Worm (Caenorhabditis elegans) whole organism, L1 larva: ENCODE measurements around the gene F47E1.2.

ENCODE experiments used
- Y116A8C.19 ChIP-seq: sonication (generic microtip); optimal IDR thresholded peaks from 2 replicates; lab custom pipeline; 2016; ENCODE audit warnings: missing compliant biosample characterization, missing genetic modification characterization, borderline replicate concordance
- aly-2 ChIP-seq: fragments of 150-350 bp; optimal IDR thresholded peaks from 2 replicates; lab custom pipeline; 2014; ENCODE audit warnings: missing biosample characterization, missing genetic modification characterization
- ama-1 ChIP-seq: fragments of 150-350 bp; optimal IDR thresholded peaks from 2 replicates; lab custom pipeline; 2014
- ceh-8 ChIP-seq: fragments of 200-800 bp; sonication (Bioruptor generic); optimal IDR thresholded peaks from 2 replicates; lab custom pipeline; 2018; ENCODE audit warnings: mild to moderate bottlenecking, missing genetic modification characterization, moderate library complexity, missing compliant biosample characterization
- dsc-1 ChIP-seq: sonication (generic microtip); optimal IDR thresholded peaks from 2 replicates; lab custom pipeline; 2016; ENCODE audit warnings: mild to moderate bottlenecking, missing genetic modification characterization, missing compliant biosample characterization
- efl-1 ChIP-seq, 4 experiments: fragments of 150-350 bp; optimal IDR thresholded peaks in 3 of 4; peaks in 1 of 4; 1 replicate in 1 of 4; 2 replicates in 3 of 4; lab custom pipeline; 2014; ENCODE audit warnings: missing biosample characterization in 2 of 4, missing genetic modification characterization in 2 of 4, missing genetic modification reagents in 2 of 4
- egl-13 ChIP-seq: sonication (generic microtip); optimal IDR thresholded peaks from 2 replicates; lab custom pipeline; 2016; ENCODE audit warnings: missing genotype, missing genetic modification reagents, missing genetic modification characterization, missing compliant biosample characterization
- elt-2 ChIP-seq: sonication (generic microtip); optimal IDR thresholded peaks from 2 replicates; lab custom pipeline; 2016; ENCODE audit warnings: missing genetic modification characterization, mild to moderate bottlenecking, inconsistent platforms, missing compliant biosample characterization, missing genetic modification reagents
- elt-3 ChIP-seq, 6 experiments: fragments of 150-350 bp in 1 of 6; sonication (generic microtip); optimal IDR thresholded peaks; 2 replicates each; lab custom pipeline; 2017 to 2018; ENCODE audit warnings: missing biosample characterization in 6 of 6, missing genetic modification characterization in 6 of 6, inconsistent platforms in 1 of 6
- fkh-10 ChIP-seq: sonication (generic microtip); optimal IDR thresholded peaks from 2 replicates; lab custom pipeline; 2017; ENCODE audit warnings: missing biosample characterization, missing genetic modification reagents, missing genetic modification characterization
- fkh-4 ChIP-seq: sonication (generic microtip); optimal IDR thresholded peaks from 2 replicates; lab custom pipeline; 2016; ENCODE audit warnings: missing compliant biosample characterization, missing genetic modification characterization, borderline replicate concordance
- fos-1 ChIP-seq: fragments of 150-350 bp; optimal IDR thresholded peaks from 2 replicates; lab custom pipeline; 2014; ENCODE audit warnings: missing biosample characterization, missing genetic modification characterization
- grh-1 ChIP-seq: fragments of 200-800 bp; sonication (Bioruptor generic); IDR thresholded peaks from 2 replicates; pipeline ENCODE4 v1.3.6; 2022; ENCODE audit warnings: missing genetic modification reagents, missing genetic modification characterization, missing compliant biosample characterization
- lin-13 ChIP-seq: fragments of 150-350 bp; optimal IDR thresholded peaks from 2 replicates; lab custom pipeline; 2014; ENCODE audit warnings: missing biosample characterization, missing genetic modification reagents, missing genetic modification characterization
- lin-14 ChIP-seq: fragments of 200-800 bp; sonication (Bioruptor generic); optimal IDR thresholded peaks from 2 replicates; lab custom pipeline; 2018; ENCODE audit warnings: mild to moderate bottlenecking, missing genetic modification characterization, moderate library complexity, missing compliant biosample characterization
- lin-39 ChIP-seq: fragments of 150-350 bp; optimal IDR thresholded peaks from 2 replicates; lab custom pipeline; 2014; ENCODE audit warnings: missing biosample characterization, missing genetic modification reagents, missing genetic modification characterization
- lir-3 ChIP-seq: sonication (generic microtip); optimal IDR thresholded peaks from 2 replicates; lab custom pipeline; 2016; ENCODE audit warnings: mild to moderate bottlenecking, missing genetic modification characterization, moderate library complexity, missing compliant biosample characterization; ENCODE audit not compliant: poor library complexity
- lsy-2 ChIP-seq, 2 experiments: fragments of 150-350 bp; optimal IDR thresholded peaks; 2 replicates each; lab custom pipeline; 2014; ENCODE audit warnings: missing biosample characterization in 2 of 2, missing genetic modification characterization in 2 of 2
- mdl-1 ChIP-seq, 2 experiments: fragments of 150-350 bp; optimal IDR thresholded peaks; 2 replicates each; lab custom pipeline; 2014 to 2017; ENCODE audit warnings: missing biosample characterization in 2 of 2, missing genetic modification characterization in 2 of 2, inconsistent platforms in 1 of 2
- mep-1 ChIP-seq: fragments of 150-350 bp; optimal IDR thresholded peaks from 2 replicates; lab custom pipeline; 2014; ENCODE audit warnings: missing biosample characterization, missing genetic modification characterization
- nhr-11 ChIP-seq: fragments of 150-350 bp; optimal IDR thresholded peaks from 2 replicates; lab custom pipeline; 2014; ENCODE audit warnings: missing biosample characterization, missing genetic modification characterization
- nhr-237 ChIP-seq: fragments of 150-350 bp; optimal IDR thresholded peaks from 2 replicates; lab custom pipeline; 2014; ENCODE audit warnings: missing biosample characterization, missing genetic modification characterization
- nhr-47 ChIP-seq: sonication (generic microtip); optimal IDR thresholded peaks from 2 replicates; lab custom pipeline; 2016; ENCODE audit warnings: mild to moderate bottlenecking, missing genetic modification characterization, moderate library complexity, missing compliant biosample characterization
- nhr-84 ChIP-seq: sonication (generic microtip); optimal IDR thresholded peaks from 2 replicates; lab custom pipeline; 2017; ENCODE audit warnings: missing biosample characterization, missing genetic modification characterization
- nhr-85 ChIP-seq: sonication (generic microtip); peaks from one replicate; lab custom pipeline; 2016; ENCODE audit warnings: missing genetic modification characterization, inconsistent platforms, missing compliant biosample characterization
- skn-1 ChIP-seq: fragments of 150-350 bp; optimal IDR thresholded peaks from 2 replicates; lab custom pipeline; 2014; ENCODE audit warnings: missing biosample characterization, missing genetic modification characterization
- unc-30 ChIP-seq: sonication (generic microtip); optimal IDR thresholded peaks from 2 replicates; lab custom pipeline; 2017; ENCODE audit warnings: missing biosample characterization, missing genetic modification characterization
- unc-98 ChIP-seq: fragments of 200-800 bp; sonication (Bioruptor generic); IDR thresholded peaks from 2 replicates; pipeline ENCODE4 v1.3.6; 2022; ENCODE audit warnings: missing genetic modification characterization, missing compliant biosample characterization
- xbp-1 ChIP-seq: sonication (generic microtip); optimal IDR thresholded peaks from 2 replicates; lab custom pipeline; 2016; ENCODE audit warnings: missing genetic modification characterization, missing compliant biosample characterization
- zip-4 ChIP-seq: fragments of 200-800 bp; sonication (Bioruptor generic); optimal IDR thresholded peaks from 2 replicates; lab custom pipeline; 2018; ENCODE audit warnings: mild to moderate bottlenecking, missing genetic modification characterization, moderate library complexity, missing compliant biosample characterization
- ztf-11 ChIP-seq, 2 experiments: sonication (generic microtip); optimal IDR thresholded peaks; 2 replicates each; lab custom pipeline; 2016 to 2017; ENCODE audit warnings: missing genetic modification characterization in 2 of 2, missing biosample characterization in 1 of 2, missing compliant biosample characterization in 1 of 2

Gene F47E1.2

DNA sequence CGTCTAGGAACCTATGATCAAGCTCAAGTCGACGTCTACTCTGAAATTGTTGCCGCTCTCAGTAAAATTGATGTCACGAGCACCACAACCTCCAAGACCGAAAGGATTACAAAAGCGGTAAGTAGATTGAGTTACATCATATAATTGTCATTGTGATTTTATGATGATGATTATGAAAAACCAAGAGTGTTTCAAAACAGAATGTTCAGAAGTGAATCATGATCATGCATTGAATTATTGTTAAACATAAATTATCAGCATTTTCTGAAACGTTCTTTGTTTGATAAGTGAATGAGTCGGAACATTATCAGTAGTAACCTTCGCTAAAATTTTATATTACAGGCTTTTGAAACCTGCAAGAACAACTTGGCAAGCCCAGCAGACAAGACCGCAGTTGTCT, 22.3 kb upstream of the F47E1.2 start:
- TF ChIP-seq zip-4 (GFP tag; lab: Kevin White, UChicago), result no peak
- TF ChIP-seq efl-1 (optimal IDR thresholded peaks at IDR 0.05; lab: Kevin White, UChicago), result no peak
- peak in 1 of 2 experiments; percentile 56 for TF ChIP-seq efl-1 (GFP tag; optimal IDR thresholded peaks at IDR 0.05 in 1 of 2; lab: Kevin White, UChicago)
- peak; percentile 50 for TF ChIP-seq elt-2
- TF ChIP-seq ztf-11 (tag; optimal IDR thresholded peaks at IDR 0.05; lab: Kevin White, UChicago), result no peak

DNA sequence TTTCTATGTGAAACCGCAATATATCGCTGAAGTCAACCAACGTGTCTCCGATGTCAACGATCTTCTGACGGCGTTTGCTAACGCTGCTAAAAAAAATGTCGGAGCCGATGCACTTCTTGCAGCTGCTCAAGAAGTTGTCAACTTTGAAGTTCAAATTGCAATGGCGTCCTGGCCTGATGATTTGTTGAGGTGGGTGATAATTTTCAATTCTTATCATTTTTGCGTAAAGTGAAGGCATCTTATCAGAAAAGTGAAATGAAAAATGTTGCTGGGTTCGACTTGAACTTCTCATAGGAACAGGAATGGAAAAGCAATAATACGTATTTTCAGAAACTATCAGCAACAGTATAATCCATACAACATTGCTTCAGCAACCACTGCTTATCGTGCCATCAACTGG, 21.2 kb upstream of the F47E1.2 start:
- TF ChIP-seq elt-2 (peak; percentile 52), nhr-47 (no peak), egl-13 (tag; lab: Kevin White, UChicago) (no peak), skn-1 (tag; lab: Kevin White, UChicago) (no peak), fkh-10 (GFP tag; lab: Kevin White, UChicago) (no peak), grh-1 (GFP tag; lab: Robert Waterston, UW) (no peak)

DNA sequence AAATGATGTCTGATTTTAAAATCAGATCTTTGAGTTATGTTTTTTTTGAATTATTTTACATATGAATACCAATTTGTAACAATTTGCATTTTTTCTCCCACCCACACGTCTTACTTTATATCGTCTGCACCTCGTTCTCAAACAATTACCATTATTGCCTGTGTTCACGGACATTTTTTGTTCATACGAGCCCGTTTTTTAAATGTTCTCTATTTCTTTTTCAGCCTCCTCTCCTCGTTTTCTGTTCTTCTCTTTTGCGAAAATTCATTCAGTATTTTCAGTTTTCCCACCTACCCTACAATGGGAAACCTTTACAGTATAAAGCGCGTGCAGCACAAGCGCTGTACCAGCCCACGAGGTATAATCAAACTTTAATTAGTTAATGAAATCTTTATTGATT, 11.5 kb upstream of the F47E1.2 start, which contains the start of gene prdm-14:
prdm-14 (plus strand) TSS at position 301 of the 400 bp plus-strand sequence.
- TF ChIP-seq nhr-11 (tag; lab: Kevin White, UChicago), result no peak
- TF ChIP-seq efl-1 (optimal IDR thresholded peaks at IDR 0.05; lab: Kevin White, UChicago), result no peak
- peak in 1 of 2 experiments; percentile 9 for TF ChIP-seq efl-1 (GFP tag; optimal IDR thresholded peaks at IDR 0.05 in 1 of 2; lab: Kevin White, UChicago)

DNA sequence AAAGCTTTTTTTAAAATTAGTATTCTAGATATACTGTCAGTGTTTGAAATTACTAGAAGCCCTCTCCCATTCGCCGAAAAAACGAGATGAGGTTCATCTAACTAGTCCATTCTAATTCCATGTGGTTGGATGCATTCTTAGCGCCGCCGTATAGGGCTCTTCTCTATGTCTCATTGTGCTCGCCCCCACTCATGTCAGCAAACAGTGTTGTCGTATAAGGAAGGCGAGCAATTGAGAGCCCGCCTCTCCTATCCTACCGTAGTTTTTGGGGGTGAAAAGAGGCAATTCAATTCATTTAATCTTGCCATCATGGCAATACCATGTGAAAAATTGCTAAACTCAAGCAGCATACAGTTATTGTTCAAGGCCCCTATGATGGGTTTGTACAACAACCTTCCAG, 8.8 kb upstream of the F47E1.2 start, which contains the start of gene F47E1.20:
F47E1.20 (plus strand) TSS at position 301 of the 400 bp plus-strand sequence.
- no peak for TF ChIP-seq lin-13 (GFP tag; lab: Kevin White, UChicago)
- no peak for TF ChIP-seq lsy-2 (tag; optimal IDR thresholded peaks at IDR 0.05; lab: Kevin White, UChicago)
- no peak for TF ChIP-seq unc-30
- TF ChIP-seq unc-98 (GFP tag; lab: Robert Waterston, UW), result no peak
- no peak for TF ChIP-seq mdl-1 (tag; optimal IDR thresholded peaks at IDR 0.05; lab: Kevin White, UChicago)
- no peak for TF ChIP-seq ztf-11 (tag; optimal IDR thresholded peaks at IDR 0.05; lab: Kevin White, UChicago)

DNA sequence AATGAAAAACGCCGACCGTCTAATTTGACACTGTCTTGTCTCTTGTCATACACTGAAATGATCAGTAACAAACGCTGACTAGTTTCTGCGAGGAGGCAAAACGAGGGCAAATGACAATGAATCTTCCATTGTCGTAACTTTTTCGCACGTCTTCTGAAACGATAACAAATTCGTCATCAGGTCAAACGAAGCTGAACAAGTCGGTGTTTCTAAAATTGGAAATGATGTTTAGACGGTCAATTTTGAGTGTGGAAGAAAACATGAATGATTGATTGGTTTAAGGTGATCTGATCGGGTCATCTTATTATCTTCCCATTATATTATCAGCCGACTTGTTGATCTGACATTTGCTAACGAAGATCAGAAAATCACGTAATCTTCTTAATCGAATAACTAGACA, 4.0 kb upstream of the F47E1.2 start:
- TF ChIP-seq elt-3 (tag; optimal IDR thresholded peaks at IDR 0.05; lab: Kevin White, UChicago) (peak in 1 of 6 experiments; percentile 53), nhr-85 (peak; percentile 49), lin-13 (GFP tag; lab: Kevin White, UChicago) (no peak), nhr-237 (tag; lab: Kevin White, UChicago) (no peak), lir-3 (no peak), zip-4 (GFP tag; lab: Kevin White, UChicago) (no peak), lin-39 (tag; lab: Kevin White, UChicago) (no peak), nhr-84 (tag; lab: Kevin White, UChicago) (no peak), aly-2 (tag; lab: Kevin White, UChicago) (no peak), egl-13 (tag; lab: Kevin White, UChicago) (no peak), lin-14 (GFP tag; lab: Kevin White, UChicago) (peak; percentile 3), xbp-1 (tag; lab: Kevin White, UChicago) (no peak), dsc-1 (tag; lab: Kevin White, UChicago) (no peak)

DNA sequence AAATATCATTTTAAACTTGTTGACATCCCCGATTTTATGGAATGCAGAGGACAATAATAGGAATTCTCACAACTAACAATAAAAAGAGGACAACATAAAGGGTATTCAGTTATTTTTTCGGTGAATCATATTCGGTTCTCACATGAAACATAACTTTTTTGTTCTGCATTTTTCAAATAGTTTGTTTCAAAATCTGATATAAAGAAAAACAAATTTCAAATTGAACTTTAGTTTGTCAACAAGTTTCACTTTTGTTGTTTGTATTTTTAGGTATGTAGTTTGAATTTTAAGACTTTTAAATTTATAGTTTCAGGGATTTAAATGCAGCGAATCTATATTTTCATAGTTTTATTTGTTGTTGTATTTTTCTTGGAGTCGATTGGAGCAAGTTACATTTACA, 5.1 kb downstream of the F47E1.2 start, which contains the start of gene F47E1.4:
F47E1.4 (plus strand) TSS at position 301 of the 400 bp plus-strand sequence.
- TF ChIP-seq fkh-4 (tag; lab: Kevin White, UChicago) (no peak), fos-1 (no peak), dsc-1 (tag; lab: Kevin White, UChicago) (no peak), egl-13 (tag; lab: Kevin White, UChicago) (no peak), mep-1 (tag; lab: Kevin White, UChicago) (no peak), lir-3 (no peak), ama-1 (lab: Kevin White, UChicago) (no peak), Y116A8C.19 (tag; lab: Kevin White, UChicago) (no peak), ceh-8 (GFP tag; lab: Kevin White, UChicago) (no peak)
